Fruit fly (Drosophila melanogaster) whole organism, embryonic: ENCODE data around the gene CG9184.

Experiments
- ATbp ChIP-seq: fragments of 200-800 bp; sonication (Bioruptor generic); optimal IDR thresholded peaks from 2 replicates; lab custom pipeline; 2017; ENCODE audit warnings: missing biosample characterization, mild to moderate bottlenecking, missing genetic modification characterization, missing genetic modification reagents
- CG10321 ChIP-seq: fragments of 200-800 bp; sonication (Bioruptor generic); IDR thresholded peaks from 2 replicates; pipeline ENCODE4 v1.3.6; 2022; ENCODE audit warnings: missing biosample characterization, missing genetic modification characterization
- CG10959 ChIP-seq: fragments of 200-800 bp; sonication (Bioruptor generic); IDR thresholded peaks from 2 replicates; pipeline ENCODE4 v1.3.6; 2022; ENCODE audit warnings: missing biosample characterization, missing genetic modification characterization
- CG11247 ChIP-seq: fragments of 200-800 bp; sonication (Bioruptor generic); IDR thresholded peaks from 2 replicates; pipeline ENCODE4 v1.3.6; 2022; ENCODE audit warnings: missing biosample characterization, missing genetic modification characterization
- CG11398 ChIP-seq: fragments of 200-800 bp; sonication (Bioruptor generic); optimal IDR thresholded peaks from 2 replicates; lab custom pipeline; 2016; ENCODE audit warnings: missing biosample characterization, missing genetic modification characterization
- CG11504 ChIP-seq: fragments of 200-800 bp; sonication (Bioruptor generic); optimal IDR thresholded peaks from 3 replicates; lab custom pipeline; 2019; ENCODE audit warnings: missing biosample characterization, mild to moderate bottlenecking, missing genetic modification characterization, moderate library complexity
- CG13624 ChIP-seq: fragments of 200-800 bp; sonication (Bioruptor generic); optimal IDR thresholded peaks from 2 replicates; lab custom pipeline; 2016; ENCODE audit warnings: missing biosample characterization, missing genetic modification characterization
- CG14667 ChIP-seq: fragments of 200-800 bp; sonication (Bioruptor generic); IDR thresholded peaks from 2 replicates; pipeline ENCODE4 v1.3.6; 2022; ENCODE audit warnings: missing biosample characterization, missing genetic modification characterization
- CG14710 ChIP-seq: fragments of 200-800 bp; sonication (Bioruptor generic); optimal IDR thresholded peaks from 3 replicates; lab custom pipeline; 2019; ENCODE audit warnings: missing biosample characterization, mild to moderate bottlenecking, missing genetic modification characterization, moderate library complexity
- CG16815 ChIP-seq: fragments of 200-800 bp; sonication (Bioruptor generic); optimal IDR thresholded peaks from 3 replicates; lab custom pipeline; 2017; ENCODE audit warnings: missing biosample characterization, mild to moderate bottlenecking, missing genetic modification characterization
- CG17912 ChIP-seq: fragments of 200-800 bp; sonication (Bioruptor generic); optimal IDR thresholded peaks from 2 replicates; lab custom pipeline; 2018; ENCODE audit warnings: missing biosample characterization, mild to moderate bottlenecking, missing genetic modification characterization
- CG18764 ChIP-seq: fragments of 200-800 bp; sonication (Bioruptor generic); optimal IDR thresholded peaks from 3 replicates; lab custom pipeline; 2016; ENCODE audit warnings: missing biosample characterization, missing genetic modification characterization
- CG2712 ChIP-seq: fragments of 200-800 bp; optimal IDR thresholded peaks from 3 replicates; lab custom pipeline; 2019; ENCODE audit warnings: missing biosample characterization, mild to moderate bottlenecking, missing genetic modification characterization, moderate library complexity
- CG32772 ChIP-seq: fragments of 200-800 bp; sonication (Bioruptor generic); IDR thresholded peaks from 2 replicates; pipeline ENCODE4 v1.3.6; 2022; ENCODE audit warnings: missing biosample characterization, missing genetic modification characterization
- CG33213 ChIP-seq: fragments of 200-800 bp; sonication (Bioruptor generic); optimal IDR thresholded peaks from 3 replicates; lab custom pipeline; 2016; ENCODE audit warnings: missing biosample characterization, missing genetic modification characterization
- CG3847 ChIP-seq: fragments of 200-800 bp; sonication (Bioruptor generic); IDR thresholded peaks from 2 replicates; pipeline ENCODE4 v1.3.6; 2022; ENCODE audit warnings: missing biosample characterization, missing genetic modification characterization
- CG3995 ChIP-seq: fragments of 200-800 bp; sonication (Bioruptor generic); optimal IDR thresholded peaks from 3 replicates; lab custom pipeline; 2016; ENCODE audit warnings: missing biosample characterization, missing genetic modification characterization
- CG42726 ChIP-seq: fragments of 200-800 bp; sonication (Bioruptor generic); IDR thresholded peaks from 2 replicates; pipeline ENCODE4 v1.3.6; 2022; ENCODE audit warnings: missing biosample characterization, missing genetic modification characterization; ENCODE audit not compliant: partially characterized antibody
- CG4617 ChIP-seq: fragments of 200-800 bp; sonication (Bioruptor generic); optimal IDR thresholded peaks from 3 replicates; lab custom pipeline; 2016; ENCODE audit warnings: missing biosample characterization, missing genetic modification characterization, borderline replicate concordance
- CG4730 ChIP-seq: fragments of 200-800 bp; sonication (Bioruptor generic); IDR thresholded peaks from 2 replicates; pipeline ENCODE4 v1.3.6; 2022; ENCODE audit warnings: missing biosample characterization, missing genetic modification characterization
- CG5953 ChIP-seq: fragments of 200-800 bp; sonication (Bioruptor generic); IDR thresholded peaks from 2 replicates; pipeline ENCODE4 v1.3.6; 2022; ENCODE audit warnings: missing biosample characterization, missing genetic modification characterization
- CG8089 ChIP-seq: fragments of 200-800 bp; sonication (Bioruptor generic); optimal IDR thresholded peaks from 3 replicates; lab custom pipeline; 2016; ENCODE audit warnings: missing biosample characterization, missing genetic modification characterization
- CG9817 ChIP-seq: fragments of 200-800 bp; sonication (Bioruptor generic); optimal IDR thresholded peaks from 2 replicates; lab custom pipeline; 2018; ENCODE audit warnings: missing biosample characterization, mild to moderate bottlenecking, missing genetic modification characterization, moderate library complexity
- Chrac-16 ChIP-seq: fragments of 200-800 bp; sonication (Bioruptor generic); optimal IDR thresholded peaks from 3 replicates; lab custom pipeline; 2016; ENCODE audit warnings: missing biosample characterization, missing genetic modification characterization
- Drgx ChIP-seq: fragments of 200-800 bp; sonication (Bioruptor generic); IDR thresholded peaks from 2 replicates; pipeline ENCODE4 v1.3.6; 2022; ENCODE audit warnings: missing biosample characterization, missing genetic modification characterization
- Hand ChIP-seq: fragments of 200-800 bp; sonication (Bioruptor generic); optimal IDR thresholded peaks from 2 replicates; lab custom pipeline; 2017; ENCODE audit warnings: mild to moderate bottlenecking, missing biosample characterization, missing genetic modification reagents, missing genetic modification characterization
- PHDP ChIP-seq: fragments of 200-800 bp; sonication (Bioruptor generic); optimal IDR thresholded peaks from 3 replicates; lab custom pipeline; 2018; ENCODE audit warnings: missing biosample characterization, mild to moderate bottlenecking, missing genetic modification characterization, moderate library complexity
- Rx ChIP-seq: fragments of 200-800 bp; sonication (Bioruptor generic); IDR thresholded peaks from 2 replicates; pipeline ENCODE4 v1.3.6; 2022; ENCODE audit warnings: missing biosample characterization, missing genetic modification characterization
- Spps ChIP-seq: fragments of 200-800 bp; sonication (Bioruptor generic); optimal IDR thresholded peaks from 2 replicates; lab custom pipeline; 2018; ENCODE audit warnings: missing biosample characterization, mild to moderate bottlenecking, missing genetic modification characterization
- Sry-δ ChIP-seq: fragments of 200-800 bp; sonication (Bioruptor generic); optimal IDR thresholded peaks from 2 replicates; lab custom pipeline; 2016; ENCODE audit warnings: missing biosample characterization, missing genetic modification characterization
- Tbp ChIP-seq: fragments of >200 bp; optimal IDR thresholded peaks from 2 replicates; lab custom pipeline; 2018; ENCODE audit warnings: missing biosample characterization, missing genetic modification characterization
- ac ChIP-seq: fragments of 200-800 bp; sonication (Bioruptor generic); optimal IDR thresholded peaks from 3 replicates; lab custom pipeline; 2017; ENCODE audit warnings: missing biosample characterization, mild to moderate bottlenecking, missing genetic modification characterization
- ap ChIP-seq: fragments of 200-800 bp; sonication (Bioruptor generic); IDR thresholded peaks from 2 replicates; pipeline ENCODE4 v1.3.6; 2022; ENCODE audit warnings: missing biosample characterization, missing genetic modification characterization
- ase ChIP-seq: fragments of 200-800 bp; sonication (Bioruptor generic); IDR thresholded peaks from 3 replicates; pipeline ENCODE4 v1.3.6; 2022; ENCODE audit warnings: missing biosample characterization, missing genetic modification characterization
- bcd ChIP-seq: fragments of 200-800 bp; sonication (Bioruptor generic); optimal IDR thresholded peaks from 2 replicates; lab custom pipeline; 2017; ENCODE audit warnings: missing biosample characterization, mild to moderate bottlenecking, missing genetic modification characterization
- br ChIP-seq: fragments of >200 bp; optimal IDR thresholded peaks from 2 replicates; lab custom pipeline; 2017
- da ChIP-seq: fragments of 200-800 bp; sonication (Bioruptor generic); optimal IDR thresholded peaks from 2 replicates; lab custom pipeline; 2016; ENCODE audit warnings: missing biosample characterization, missing genetic modification characterization
- disco-r ChIP-seq: fragments of 200-800 bp; sonication (Bioruptor generic); optimal IDR thresholded peaks from 2 replicates; lab custom pipeline; 2016; ENCODE audit warnings: missing biosample characterization, missing genetic modification characterization
- kah ChIP-seq: fragments of 200-800 bp; sonication (Bioruptor generic); optimal IDR thresholded peaks from 2 replicates; lab custom pipeline; 2018; ENCODE audit warnings: missing biosample characterization, mild to moderate bottlenecking, missing genetic modification characterization
- lab ChIP-seq: fragments of 200-800 bp; sonication (Bioruptor generic); optimal IDR thresholded peaks from 3 replicates; lab custom pipeline; 2017; ENCODE audit warnings: missing biosample characterization, missing genetic modification characterization, mild to moderate bottlenecking, moderate library complexity, missing genetic modification reagents
- org-1 ChIP-seq: fragments of 200-800 bp; sonication (Bioruptor generic); optimal IDR thresholded peaks from 2 replicates; lab custom pipeline; 2017; ENCODE audit warnings: missing biosample characterization, missing genetic modification characterization
- prd ChIP-seq, 3 experiments: fragments of >200 bp in 2 of 3; fragments of 200-800 bp in 1 of 3; sonication (Bioruptor generic) in 1 of 3; optimal IDR thresholded peaks in 2 of 3; IDR thresholded peaks in 1 of 3; 2 replicates in 2 of 3; 3 replicates in 1 of 3; pipeline versions ENCODE4 v1.3.6 to Lab custom; 2017 to 2022; ENCODE audit warnings: missing biosample characterization in 1 of 3, missing genetic modification characterization in 1 of 3
- pros ChIP-seq: fragments of 200-800 bp; sonication (Bioruptor generic); optimal IDR thresholded peaks from 3 replicates; lab custom pipeline; 2019; ENCODE audit warnings: missing biosample characterization, mild to moderate bottlenecking, missing genetic modification characterization, moderate library complexity
- sisA ChIP-seq: fragments of 200-800 bp; sonication (Bioruptor generic); IDR thresholded peaks from 2 replicates; pipeline ENCODE4 v1.3.6; 2022; ENCODE audit warnings: missing biosample characterization, missing genetic modification characterization
- ssp ChIP-seq: fragments of 200-800 bp; sonication (Bioruptor generic); IDR thresholded peaks from 2 replicates; pipeline ENCODE4 v1.3.6; 2022; ENCODE audit warnings: missing biosample characterization, missing genetic modification characterization
- tap ChIP-seq: fragments of 200-800 bp; optimal IDR thresholded peaks from 3 replicates; lab custom pipeline; 2019; ENCODE audit warnings: missing biosample characterization, mild to moderate bottlenecking, missing genetic modification characterization, moderate library complexity
- tll ChIP-seq, 2 experiments: fragments of 200-800 bp in 1 of 2; fragments of >200 bp in 1 of 2; sonication (Bioruptor generic) in 1 of 2; optimal IDR thresholded peaks; 2 replicates each; lab custom pipeline; 2017 to 2019; ENCODE audit warnings: missing biosample characterization in 2 of 2, missing genetic modification characterization in 2 of 2, mild to moderate bottlenecking in 1 of 2, moderate library complexity in 1 of 2
- z ChIP-seq: fragments of 200-800 bp; sonication (Bioruptor generic); IDR thresholded peaks from 3 replicates; pipeline ENCODE4 v1.3.6; 2022; ENCODE audit warnings: missing biosample characterization, missing genetic modification characterization
- zfh1 ChIP-seq: fragments of 200-800 bp; sonication (Bioruptor generic); IDR thresholded peaks from 3 replicates; pipeline ENCODE4 v1.3.6; 2022; ENCODE audit warnings: missing biosample characterization, missing genetic modification characterization

Gene CG9184

DNA sequence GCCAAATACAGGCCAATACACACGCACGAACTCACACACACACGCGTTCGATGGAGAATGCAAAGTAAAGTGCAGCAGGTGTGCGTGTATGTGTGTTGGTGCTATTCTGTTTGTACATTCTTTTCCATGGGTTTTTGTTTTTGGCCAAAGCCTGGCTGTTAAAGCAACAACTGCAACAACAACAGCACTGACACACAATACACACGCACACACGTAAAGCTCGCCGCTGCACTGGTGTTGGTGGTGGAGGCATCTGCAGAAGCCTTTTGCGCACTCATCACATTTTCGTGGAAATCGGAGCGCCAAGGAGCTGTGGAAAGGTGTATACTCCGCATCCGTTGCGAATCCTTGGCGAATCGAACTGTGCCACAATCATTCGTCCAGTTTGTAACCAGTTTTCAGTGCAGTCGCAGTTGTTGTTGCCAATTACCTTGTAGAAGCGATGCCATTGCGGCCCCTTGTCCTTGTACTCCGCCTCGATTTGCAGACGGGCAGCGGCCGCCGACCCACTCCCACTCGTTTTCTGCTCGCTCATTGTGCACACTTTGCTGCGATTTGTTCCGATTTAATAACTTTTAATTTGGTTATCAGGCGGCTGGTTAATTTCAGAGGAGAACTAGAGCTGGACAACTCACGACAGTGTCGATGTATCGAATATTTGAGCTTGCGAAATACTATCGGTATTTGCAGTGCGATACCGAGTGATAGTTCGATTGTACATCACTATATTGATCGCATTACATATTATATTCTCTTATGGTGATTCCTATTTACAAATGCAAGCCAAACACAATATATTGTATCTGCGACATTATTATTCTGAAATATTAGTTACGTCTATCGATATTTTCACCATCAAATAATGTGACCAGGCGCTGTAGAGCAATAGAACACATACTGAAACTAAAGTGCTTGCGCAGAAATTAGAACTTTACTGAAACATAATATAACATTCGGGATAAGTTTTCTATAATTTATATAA, 27.6 kb upstream of the CG9184 start (continued):
- TF ChIP-seq CG13624 (GFP tag; lab: Kevin White, UChicago) (peak; percentile 25), CG9817 (tag; lab: Kevin White, UChicago) (peak; percentile 19), CG32772 (GFP tag; lab: Robert Waterston, UW) (no peak), Rx (GFP tag; lab: Robert Waterston, UW) (no peak), Chrac-16 (GFP tag; lab: Kevin White, UChicago) (peak; percentile 15), ase (no peak), Drgx (GFP tag; lab: Robert Waterston, UW) (no peak), org-1 (GFP tag; lab: Kevin White, UChicago) (no peak), CG4617 (GFP tag; lab: Kevin White, UChicago) (peak; percentile 41), da (GFP tag; lab: Kevin White, UChicago) (no peak), prd (optimal IDR thresholded peaks at IDR 0.05; lab: Kevin White, UChicago) (no peak), prd (GFP tag; IDR thresholded peaks at IDR 0.05; lab: Robert Waterston, UW) (peak; percentile 37; the same call in 2 of the 3 replicates), br (lab: Kevin White, UChicago) (no peak), ssp (GFP tag; lab: Robert Waterston, UW) (peak; percentile 21; the same call in 1 of the 2 replicates), CG11247 (GFP tag; lab: Robert Waterston, UW) (no peak), CG10959 (GFP tag; lab: Robert Waterston, UW) (no peak), CG3847 (peak; percentile 57), CG3995 (peak; percentile 81), CG4730 (GFP tag; lab: Robert Waterston, UW) (no peak), PHDP (tag; lab: Kevin White, UChicago) (no peak), CG17912 (no peak), sisA (GFP tag; lab: Robert Waterston, UW) (no peak; the same call in 1 of the 2 replicates), lab (GFP tag; lab: Kevin White, UChicago) (peak; percentile 44), ATbp (GFP tag; lab: Kevin White, UChicago) (no peak), Hand (GFP tag; lab: Kevin White, UChicago) (no peak), CG5953 (no peak), tll (GFP tag; optimal IDR thresholded peaks at IDR 0.05; lab: Kevin White, UChicago) (no peak), Sry-δ (GFP tag; lab: Kevin White, UChicago) (peak; percentile 98), tap (tag; lab: Kevin White, UChicago) (peak; percentile 19), CG11504 (tag; lab: Kevin White, UChicago) (peak; percentile 48), CG2712 (peak; percentile 59), CG16815 (no peak), CG18764 (GFP tag; lab: Kevin White, UChicago) (no peak), Spps (tag; lab: Kevin White, UChicago) (no peak), zfh1 (GFP tag; lab: Robert Waterston, UW) (no peak), CG33213 (GFP tag; lab: Kevin White, UChicago) (peak; percentile 21), disco-r (GFP tag; lab: Kevin White, UChicago) (no peak), CG42726 (GFP tag; lab: Robert Waterston, UW) (peak; percentile 95), Tbp (GFP tag; lab: Kevin White, UChicago) (no peak), ap (no peak), CG14667 (no peak), z (GFP tag; lab: Robert Waterston, UW) (no peak), pros (GFP tag; lab: Kevin White, UChicago) (no peak), ac (no peak), CG14710 (tag; lab: Kevin White, UChicago) (peak; percentile 57), CG8089 (GFP tag; lab: Kevin White, UChicago) (no peak), bcd (GFP tag; lab: Kevin White, UChicago) (peak; percentile 19), CG10321 (GFP tag; lab: Robert Waterston, UW) (no peak), kah (GFP tag; lab: Kevin White, UChicago) (no peak), CG11398 (GFP tag; lab: Kevin White, UChicago) (no peak)
